Worm (Caenorhabditis elegans) whole organism, L3 larva: ENCODE results near the gene moc-2.

Experiments
- R02D3.7 ChIP-seq: fragments of 150-350 bp; optimal IDR thresholded peaks from 2 replicates; lab custom pipeline; 2014; ENCODE audit warnings: missing biosample characterization, missing genetic modification characterization
- ama-1 ChIP-seq: fragments of 150-350 bp; optimal IDR thresholded peaks from 2 replicates; lab custom pipeline; 2018
- ceh-28 ChIP-seq: fragments of 150-350 bp; optimal IDR thresholded peaks from 2 replicates; lab custom pipeline; 2014; ENCODE audit warnings: missing biosample characterization, missing genetic modification reagents, missing genetic modification characterization
- ceh-9 ChIP-seq: sonication (generic microtip); optimal IDR thresholded peaks from 2 replicates; lab custom pipeline; 2018; ENCODE audit warnings: missing biosample characterization, missing genetic modification characterization
- egl-27 ChIP-seq: sonication (generic microtip); optimal IDR thresholded peaks from 4 replicates; lab custom pipeline; 2017; ENCODE audit warnings: missing biosample characterization, missing genetic modification reagents, missing genetic modification characterization
- egl-5 ChIP-seq: fragments of 150-350 bp; optimal IDR thresholded peaks from 2 replicates; lab custom pipeline; 2017; ENCODE audit warnings: missing biosample characterization, missing genetic modification reagents, missing genetic modification characterization, inconsistent platforms
- elt-1 ChIP-seq: fragments of 150-350 bp; optimal IDR thresholded peaks from 2 replicates; lab custom pipeline; 2014; ENCODE audit warnings: missing biosample characterization, missing genetic modification characterization
- elt-2 ChIP-seq: sonication (generic microtip); optimal IDR thresholded peaks from 2 replicates; lab custom pipeline; 2016; ENCODE audit warnings: missing genetic modification reagents, mild to moderate bottlenecking, missing genetic modification characterization, missing compliant biosample characterization
- eor-1 ChIP-seq, 2 experiments: fragments of 150-350 bp; optimal IDR thresholded peaks; 2 replicates each; lab custom pipeline; 2014 to 2018; ENCODE audit warnings: missing biosample characterization in 2 of 2, missing genetic modification characterization in 2 of 2
- fkh-10 ChIP-seq: sonication (generic microtip); optimal IDR thresholded peaks from 2 replicates; lab custom pipeline; 2017; ENCODE audit warnings: missing biosample characterization, missing genetic modification reagents, missing genetic modification characterization
- fkh-2 ChIP-seq: fragments of 150-350 bp; optimal IDR thresholded peaks from 2 replicates; lab custom pipeline; 2014; ENCODE audit warnings: missing biosample characterization, missing genetic modification reagents, missing genetic modification characterization
- hmg-11 ChIP-seq: sonication (generic microtip); optimal IDR thresholded peaks from 2 replicates; lab custom pipeline; 2016; ENCODE audit warnings: missing genetic modification characterization, missing compliant biosample characterization
- jun-1 ChIP-seq: fragments of 150-350 bp; optimal IDR thresholded peaks from 2 replicates; lab custom pipeline; 2014; ENCODE audit warnings: missing biosample characterization, missing genetic modification reagents, missing genetic modification characterization
- lin-39 ChIP-seq: fragments of 150-350 bp; optimal IDR thresholded peaks from 2 replicates; lab custom pipeline; 2018; ENCODE audit warnings: missing biosample characterization, missing genetic modification reagents, missing genetic modification characterization
- lsy-12 ChIP-seq: sonication (generic microtip); optimal IDR thresholded peaks from 2 replicates; lab custom pipeline; 2016; ENCODE audit warnings: mild to moderate bottlenecking, missing genetic modification characterization, missing compliant biosample characterization
- mdl-1 ChIP-seq: fragments of 150-350 bp; optimal IDR thresholded peaks from 2 replicates; lab custom pipeline; 2014; ENCODE audit warnings: missing biosample characterization, missing genetic modification characterization
- nhr-12 ChIP-seq: fragments of 150-350 bp; optimal IDR thresholded peaks from 2 replicates; lab custom pipeline; 2014; ENCODE audit warnings: missing biosample characterization, missing genetic modification characterization
- nhr-23 ChIP-seq: fragments of 150-350 bp; optimal IDR thresholded peaks from 2 replicates; lab custom pipeline; 2014; ENCODE audit warnings: missing biosample characterization, missing genetic modification reagents, missing genetic modification characterization
- nhr-25 ChIP-seq: sonication (generic microtip); optimal IDR thresholded peaks from 2 replicates; lab custom pipeline; 2017; ENCODE audit warnings: missing biosample characterization, missing genetic modification characterization
- nhr-43 ChIP-seq: sonication (generic microtip); optimal IDR thresholded peaks from 2 replicates; lab custom pipeline; 2016; ENCODE audit warnings: mild to moderate bottlenecking, missing genetic modification characterization, missing compliant biosample characterization; ENCODE audit not compliant: poor library complexity, severe bottlenecking
- pha-4 ChIP-seq: fragments of 150-350 bp; optimal IDR thresholded peaks from 2 replicates; lab custom pipeline; 2014; ENCODE audit warnings: missing biosample characterization, missing genetic modification reagents, missing genetic modification characterization
- pqm-1 ChIP-seq: fragments of 150-350 bp; optimal IDR thresholded peaks from 2 replicates; lab custom pipeline; 2017; ENCODE audit warnings: missing biosample characterization, missing genetic modification characterization, inconsistent platforms
- snpc-4 ChIP-seq: fragments of 150-350 bp; optimal IDR thresholded peaks from 2 replicates; lab custom pipeline; 2014; ENCODE audit warnings: missing biosample characterization, missing genetic modification characterization
- unc-39 ChIP-seq: sonication (generic microtip); optimal IDR thresholded peaks from 4 replicates; lab custom pipeline; 2017; ENCODE audit warnings: missing biosample characterization, missing genetic modification characterization

moc-2 gene

ce11 chrV:6533030-6533429, 29.0 kb upstream of the moc-2 start, which contains the start of gene hpo-26:
Gene hpo-26, minus strand, starts transcription at chrV:6533060.
- peak; percentile 3 for TF ChIP-seq ceh-28 (tag; lab: Kevin White, UChicago)
- no peak for TF ChIP-seq ceh-9
- TF ChIP-seq pha-4 (tag; lab: Kevin White, UChicago) = peak; percentile 90

- TF ChIP-seq elt-2 = peak; percentile 95
- no peak for TF ChIP-seq fkh-10 (GFP tag; lab: Kevin White, UChicago)
- no peak for TF ChIP-seq jun-1 (tag; lab: Kevin White, UChicago)
- TF ChIP-seq pqm-1 (tag; lab: Kevin White, UChicago) = peak; percentile 66
Observed at ce11 chrV:6524757-6525156, 20.8 kb upstream of the moc-2 start, which contains the start of gene acs-1. Gene acs-1, plus strand, starts transcription at chrV:6524989.

ce11 chrV:6522879-6523497, 19.0 kb upstream of the moc-2 start:
- TF ChIP-seq elt-2 (peak; percentile 89), unc-39 (no peak), pqm-1 (tag; lab: Kevin White, UChicago) (peak; percentile 42), eor-1 (tag; optimal IDR thresholded peaks at IDR 0.05; lab: Kevin White, UChicago) (no peak)

- no peak for TF ChIP-seq unc-39
Observed at ce11 chrV:6520385-6521080, 16.6 kb upstream of the moc-2 start, which contains the start of the genes F46E10.2 and F46E10.18. Gene F46E10.2, plus strand, starts transcription at chrV:6520435. Gene F46E10.18, plus strand, starts transcription at chrV:6521030.

- TF ChIP-seq pha-4 (tag; lab: Kevin White, UChicago) = no peak
- TF ChIP-seq nhr-12 (tag; lab: Kevin White, UChicago) = no peak
- no peak for TF ChIP-seq elt-1 (tag; lab: Kevin White, UChicago)
- TF ChIP-seq lsy-12 (tag; lab: Kevin White, UChicago) = no peak
- no peak for TF ChIP-seq eor-1 (tag; optimal IDR thresholded peaks at IDR 0.05; lab: Kevin White, UChicago)
- no peak for TF ChIP-seq fkh-2 (tag; lab: Kevin White, UChicago)
- no peak for TF ChIP-seq egl-5 (tag; lab: Kevin White, UChicago)
- TF ChIP-seq, all 47 proteins: peak for 0
Observed at ce11 chrV:6518225-6518396, 14.1 kb upstream of the moc-2 start, which contains the start of gene F46E10.3. Gene F46E10.3, plus strand, starts transcription at chrV:6518297.

- TF ChIP-seq elt-1 (tag; lab: Kevin White, UChicago) (peak; percentile 52), ama-1 (lab: Kevin White, UChicago) (peak; percentile 74), egl-27 (tag; lab: Kevin White, UChicago) (no peak), nhr-43 (tag; lab: Kevin White, UChicago) (peak; percentile 70), mdl-1 (tag; lab: Kevin White, UChicago) (peak; percentile 73), pqm-1 (tag; lab: Kevin White, UChicago) (peak; percentile 18), pha-4 (tag; lab: Kevin White, UChicago) (peak; percentile 72), R02D3.7 (tag; lab: Kevin White, UChicago) (no peak), snpc-4 (tag; lab: Kevin White, UChicago) (no peak), elt-2 (peak; percentile 35), nhr-25 (tag; lab: Kevin White, UChicago) (peak; percentile 86), ceh-9 (no peak), nhr-23 (tag; lab: Kevin White, UChicago) (peak; percentile 37), jun-1 (tag; lab: Kevin White, UChicago) (peak; percentile 22), hmg-11 (no peak), lin-39 (peak; percentile 11)
Observed at ce11 chrV:6517305-6518224, 13.6 kb upstream of the moc-2 start.
